Worm (Caenorhabditis elegans): ENCODE data around the gene ech-2.

- no peak for TF ChIP-seq unc-62 (GFP tag; optimal IDR thresholded peaks at IDR 0.05)
- TF ChIP-seq blmp-1 (tag; optimal IDR thresholded peaks at IDR 0.05): no peak
- TF ChIP-seq elt-3 (tag; optimal IDR thresholded peaks at IDR 0.05): no peak
- no peak for TF ChIP-seq snpc-4 (tag; optimal IDR thresholded peaks at IDR 0.05)
- TF ChIP-seq nhr-76 (tag; optimal IDR thresholded peaks at IDR 0.05): no peak
- TF ChIP-seq nhr-12 (tag; optimal IDR thresholded peaks at IDR 0.05): no peak
- TF ChIP-seq lsy-2 (tag; optimal IDR thresholded peaks at IDR 0.05): no peak
- no peak for TF ChIP-seq sem-2 (GFP tag; optimal IDR thresholded peaks at IDR 0.05)
These were observed 17.5 kb downstream of the ech-2 start, which contains the start of gene fbxb-3 for ce11 chrIV:11838657-11839056.

All from whole organism, mixed stage, embryonic.